Worm (Caenorhabditis elegans) whole organism, L1 larva: Measurements from ENCODE around the gene T06D4.6.

Source experiments
- ces-1 ChIP-seq: fragments of 150-350 bp; optimal IDR thresholded peaks from 2 replicates; lab custom pipeline; 2014; ENCODE audit warnings: missing biosample characterization, missing genetic modification reagents, missing genetic modification characterization
- nhr-47 ChIP-seq: sonication (generic microtip); optimal IDR thresholded peaks from 2 replicates; lab custom pipeline; 2016; ENCODE audit warnings: mild to moderate bottlenecking, missing genetic modification characterization, moderate library complexity, missing compliant biosample characterization
- nhr-76 ChIP-seq: sonication (generic microtip); optimal IDR thresholded peaks from 2 replicates; lab custom pipeline; 2017; ENCODE audit warnings: missing biosample characterization, missing genetic modification characterization
- snpc-4 ChIP-seq: fragments of 150-350 bp; optimal IDR thresholded peaks from 2 replicates; lab custom pipeline; 2014; ENCODE audit warnings: missing biosample characterization, missing genetic modification characterization
- xbp-1 ChIP-seq: sonication (generic microtip); optimal IDR thresholded peaks from 2 replicates; lab custom pipeline; 2016; ENCODE audit warnings: missing genetic modification characterization, missing compliant biosample characterization

DNA sequence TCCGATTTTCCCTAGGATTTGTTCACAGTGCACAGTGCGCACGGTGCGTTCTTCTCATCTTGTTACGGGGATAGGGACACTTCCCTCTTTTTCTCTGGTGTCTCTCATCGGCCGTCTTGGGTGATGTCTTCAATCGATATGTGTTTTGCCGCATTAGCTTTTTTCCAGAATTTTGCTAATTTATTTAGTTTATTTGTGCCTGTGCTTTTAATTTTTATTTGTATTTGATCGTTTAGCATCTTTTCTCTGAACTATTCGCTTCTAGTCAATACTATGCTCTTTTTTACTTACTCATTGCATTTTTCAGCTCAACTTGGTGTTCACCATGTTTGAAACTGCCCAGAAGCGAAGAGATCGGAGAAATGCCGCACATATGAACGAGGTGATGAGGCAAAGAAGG lies 47.2 kb downstream of the T06D4.6 start, which contains the start of gene F14D2.5:
- TF ChIP-seq xbp-1 (tag; lab: Kevin White, UChicago): no peak
- TF ChIP-seq nhr-76 (tag; lab: Kevin White, UChicago): no peak
- TF ChIP-seq snpc-4: no peak
- no peak for TF ChIP-seq ces-1
- no peak for TF ChIP-seq nhr-47 (tag; lab: Kevin White, UChicago)
